Worm (Caenorhabditis elegans) whole organism, early embryonic: ENCODE measurements around the gene srt-20.

Source experiments
- B0310.2 ChIP-seq: sonication (generic microtip); optimal IDR thresholded peaks from 2 replicates; lab custom pipeline; 2016; ENCODE audit warnings: mild to moderate bottlenecking, missing genetic modification characterization, missing compliant biosample characterization
- F13C5.2 ChIP-seq: sonication (generic microtip); optimal IDR thresholded peaks from 2 replicates; lab custom pipeline; 2017; ENCODE audit warnings: mild to moderate bottlenecking, missing genetic modification characterization, inconsistent platforms, missing compliant biosample characterization
- aly-1 ChIP-seq: sonication (generic microtip); optimal IDR thresholded peaks from 2 replicates; lab custom pipeline; 2016; ENCODE audit warnings: missing genetic modification characterization, missing compliant biosample characterization
- ama-1 ChIP-seq: fragments of 150-350 bp; optimal IDR thresholded peaks from 2 replicates; lab custom pipeline; 2014
- ceh-13 ChIP-seq: fragments of 200-800 bp; sonication (Bioruptor generic); optimal IDR thresholded peaks from 2 replicates; lab custom pipeline; 2018; ENCODE audit warnings: mild to moderate bottlenecking, missing genetic modification characterization, missing compliant biosample characterization
- ceh-36 ChIP-seq: sonication (generic microtip); optimal IDR thresholded peaks from 2 replicates; lab custom pipeline; 2016; ENCODE audit warnings: missing genetic modification characterization, inconsistent platforms, missing compliant biosample characterization
- ets-7 ChIP-seq: sonication (generic microtip); optimal IDR thresholded peaks from 2 replicates; lab custom pipeline; 2016; ENCODE audit warnings: missing genotype, missing genetic modification characterization, missing compliant biosample characterization
- flt-1 ChIP-seq: fragments of 200-800 bp; sonication (Bioruptor generic); IDR thresholded peaks from 2 replicates; pipeline ENCODE4 v1.3.6; 2022; ENCODE audit warnings: missing genetic modification characterization, missing compliant biosample characterization
- hmg-4 ChIP-seq: fragments of 200-800 bp; sonication (Bioruptor generic); optimal IDR thresholded peaks from 2 replicates; lab custom pipeline; 2018; ENCODE audit warnings: mild to moderate bottlenecking, missing genetic modification characterization, missing compliant biosample characterization
- pes-1 ChIP-seq: fragments of 200-800 bp; sonication (Bioruptor generic); IDR thresholded peaks from 2 replicates; pipeline ENCODE4 v1.3.6; 2022; ENCODE audit warnings: missing genetic modification reagents, missing genetic modification characterization, missing compliant biosample characterization
- scrt-1 ChIP-seq: fragments of 200-800 bp; sonication (Bioruptor generic); IDR thresholded peaks from 2 replicates; pipeline ENCODE4 v1.3.6; 2022; ENCODE audit warnings: missing genetic modification characterization, missing compliant biosample characterization
- sea-1 ChIP-seq: fragments of 200-800 bp; sonication (Bioruptor generic); conservative IDR thresholded peaks from 2 replicates; pipeline ENCODE4 v1.3.6; 2022; ENCODE audit warnings: missing genetic modification characterization, missing compliant biosample characterization
- tbx-37 ChIP-seq: fragments of 200-800 bp; sonication (Bioruptor generic); conservative IDR thresholded peaks from 2 replicates; pipeline ENCODE4 v1.3.6; 2022; ENCODE audit warnings: missing genetic modification reagents, missing genetic modification characterization, missing compliant biosample characterization

DNA sequence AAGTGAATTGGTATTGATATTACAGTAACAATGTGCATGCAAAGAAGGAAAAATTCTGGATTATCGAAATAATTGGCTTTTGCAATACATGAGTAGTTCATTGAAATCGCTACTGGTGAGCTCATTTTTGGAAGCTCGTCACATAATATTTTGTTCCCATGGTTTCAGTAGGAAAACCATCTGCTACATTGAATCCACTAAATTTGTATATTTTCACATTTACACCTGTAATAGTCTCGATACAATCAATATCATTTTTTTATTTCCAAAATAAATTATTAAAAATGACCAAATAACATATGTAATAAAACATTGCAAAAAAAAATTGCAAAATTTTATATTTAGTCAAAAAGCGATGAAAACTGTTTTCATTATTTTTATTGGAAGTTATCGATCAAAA lies 36.4 kb upstream of the srt-20 start, which contains the start of gene srh-192:
- TF ChIP-seq ets-7 (tag; lab: Kevin White, UChicago): no peak
- no peak for TF ChIP-seq B0310.2
- TF ChIP-seq ama-1 (lab: Kevin White, UChicago): no peak
- TF ChIP-seq ceh-36 (tag; lab: Kevin White, UChicago): no peak
- no peak for TF ChIP-seq F13C5.2
- TF ChIP-seq aly-1 (tag; lab: Kevin White, UChicago): no peak
- no peak for TF ChIP-seq flt-1 (GFP tag; lab: Robert Waterston, UW)
- TF ChIP-seq tbx-37: no peak
- no peak for TF ChIP-seq sea-1
- TF ChIP-seq hmg-4 (GFP tag; lab: Kevin White, UChicago): no peak
- no peak for TF ChIP-seq scrt-1 (GFP tag; lab: Robert Waterston, UW)
- TF ChIP-seq ceh-13: no peak
- TF ChIP-seq pes-1 (GFP tag; lab: Robert Waterston, UW): no peak
